Worm (Caenorhabditis elegans): ENCODE data around the gene fat-6.

fat-6 gene

DNA sequence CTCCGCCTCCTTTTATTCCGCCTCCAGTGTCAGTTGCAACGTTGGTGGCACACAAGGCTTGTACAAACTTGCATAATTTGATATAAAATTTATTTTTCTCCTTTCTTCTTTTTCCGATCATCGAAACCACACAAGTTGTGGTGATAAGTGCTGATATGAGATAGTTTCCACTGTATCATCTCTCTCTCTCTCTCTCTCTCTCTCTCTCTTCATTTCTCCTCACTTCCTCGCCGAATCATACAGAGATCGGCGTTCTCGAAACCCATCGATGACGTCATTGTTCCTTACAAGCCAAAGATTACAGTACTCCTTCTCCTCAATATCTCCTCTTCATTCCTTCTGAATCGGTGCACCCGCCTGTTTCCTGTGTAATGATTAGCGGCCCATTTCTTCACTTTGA lies 16.1 kb downstream of the fat-6 start, which contains the start of gene nhr-43:
Gene nhr-43, plus strand, starts transcription at position 233 of the 400 bp plus-strand sequence.
- TF ChIP-seq skn-1 (tag; optimal IDR thresholded peaks at IDR 0.05): no peak
- TF ChIP-seq jun-1 (tag; optimal IDR thresholded peaks at IDR 0.05): no peak
- TF ChIP-seq nhr-85 (tag): peak; percentile 72
- no peak for TF ChIP-seq swsn-7 (tag; optimal IDR thresholded peaks at IDR 0.05)
- peak in 2 of 6 experiments; percentile 8 to 30 for TF ChIP-seq elt-3 (tag; optimal IDR thresholded peaks at IDR 0.05)
- peak; percentile 62 for TF ChIP-seq blmp-1 (tag; optimal IDR thresholded peaks at IDR 0.05)
- TF ChIP-seq nhr-71 (tag; optimal IDR thresholded peaks at IDR 0.05): peak; percentile 48
- TF ChIP-seq nhr-20 (tag; optimal IDR thresholded peaks at IDR 0.05): peak; percentile 28

DNA sequence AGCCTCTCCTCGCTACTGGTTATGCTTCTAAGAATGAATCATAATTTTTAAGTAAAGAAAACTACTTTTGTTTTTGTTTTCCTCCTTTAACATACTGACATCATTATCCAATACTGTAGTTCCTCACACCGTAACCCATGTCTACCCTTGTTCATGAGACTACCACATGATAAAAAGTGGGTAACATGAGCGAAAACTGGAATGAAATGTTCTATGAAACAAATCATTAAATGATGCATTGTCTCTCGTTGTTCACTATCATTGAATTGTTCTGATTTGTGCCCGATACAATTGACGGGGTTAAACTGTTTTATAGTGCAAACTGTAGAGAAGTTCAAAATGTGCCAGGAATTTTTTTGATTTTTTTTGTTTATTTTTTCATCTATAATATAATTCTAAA lies 17.8 kb downstream of the fat-6 start:
- no peak for TF ChIP-seq efl-1 (optimal IDR thresholded peaks at IDR 0.05)
- TF ChIP-seq efl-1 (GFP tag; optimal IDR thresholded peaks at IDR 0.05 in 1 of 2): peak in 1 of 2 experiments; percentile 64
- peak; percentile 34 for TF ChIP-seq blmp-1 (tag; optimal IDR thresholded peaks at IDR 0.05)
- TF ChIP-seq elt-3 (tag; optimal IDR thresholded peaks at IDR 0.05): peak in 2 of 6 experiments; percentile 12 to 47
- TF ChIP-seq lin-14 (GFP tag; optimal IDR thresholded peaks at IDR 0.05): peak; percentile 33
- TF ChIP-seq nhr-20 (tag; optimal IDR thresholded peaks at IDR 0.05): peak; percentile 67
- peak in 1 of 2 experiments; percentile 41 for TF ChIP-seq lin-35 (GFP tag; optimal IDR thresholded peaks at IDR 0.05)
- no peak for TF ChIP-seq C04F5.9 (tag; optimal IDR thresholded peaks at IDR 0.05)
- TF ChIP-seq nhr-85 (tag): peak; percentile 76
- TF ChIP-seq snu-23 (GFP tag; optimal IDR thresholded peaks at IDR 0.05): peak; percentile 14
- no peak for TF ChIP-seq pqm-1 (tag; optimal IDR thresholded peaks at IDR 0.05)

DNA sequence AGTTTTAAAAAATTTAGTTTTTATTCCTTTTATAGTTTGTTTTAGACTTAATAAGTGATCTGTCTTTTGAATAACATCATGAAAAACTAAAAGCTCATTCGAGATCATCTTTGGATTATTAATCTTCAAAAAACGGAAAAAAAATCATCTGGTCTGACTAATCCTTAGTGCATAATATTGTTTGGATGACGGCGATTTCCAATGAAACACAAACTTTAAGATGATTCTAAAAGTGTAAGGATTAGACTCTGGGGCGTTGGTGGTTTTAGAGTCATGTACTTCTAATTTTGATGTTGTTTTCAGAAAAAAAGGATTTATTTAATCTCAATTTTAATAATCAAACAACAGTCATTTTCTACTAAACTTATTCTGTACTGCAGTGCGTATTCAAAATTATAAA lies 22.2 kb downstream of the fat-6 start:
- TF ChIP-seq sox-4 (tag; optimal IDR thresholded peaks at IDR 0.05) (peak; percentile 21), nhr-71 (tag; optimal IDR thresholded peaks at IDR 0.05) (peak; percentile 3), pax-3 (tag; optimal IDR thresholded peaks at IDR 0.05) (peak; percentile 6), tbx-2 (tag; optimal IDR thresholded peaks at IDR 0.05) (no peak), aha-1 (tag; optimal IDR thresholded peaks at IDR 0.05) (no peak), nhr-47 (tag; optimal IDR thresholded peaks at IDR 0.05) (peak; percentile 18), dsc-1 (tag; optimal IDR thresholded peaks at IDR 0.05) (peak; percentile 90)

DNA sequence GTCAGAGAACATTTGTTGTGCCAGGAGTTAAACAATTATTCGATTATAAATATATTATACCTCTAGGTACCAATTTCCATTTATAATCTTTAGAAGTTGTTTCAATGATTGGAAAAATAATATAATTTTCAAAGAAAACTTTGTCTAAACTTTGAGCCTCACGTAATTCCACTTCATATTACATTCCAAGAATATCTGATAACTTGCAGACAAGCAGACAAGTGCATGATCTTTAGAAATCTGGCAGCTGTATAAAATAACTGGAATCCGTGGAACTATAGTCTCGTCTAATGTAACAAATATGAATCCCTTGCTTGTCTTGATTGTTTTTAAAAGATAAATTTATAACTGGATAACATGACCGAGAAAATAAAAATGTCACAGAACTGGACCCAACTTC lies 22.9 kb downstream of the fat-6 start:
- TF ChIP-seq sptf-1 (tag; optimal IDR thresholded peaks at IDR 0.05) (no peak), efl-3 (GFP tag; optimal IDR thresholded peaks at IDR 0.05) (no peak), nhr-11 (tag; optimal IDR thresholded peaks at IDR 0.05) (peak; percentile 6), fkh-8 (tag; optimal IDR thresholded peaks at IDR 0.05) (peak; percentile 48), nhr-84 (tag; optimal IDR thresholded peaks at IDR 0.05) (no peak), vab-15 (tag; optimal IDR thresholded peaks at IDR 0.05) (no peak), nhr-90 (tag; optimal IDR thresholded peaks at IDR 0.05; ENCODE audit: poor library complexity) (no peak), dsc-1 (tag; optimal IDR thresholded peaks at IDR 0.05) (peak; percentile 51), F16B12.6 (tag; optimal IDR thresholded peaks at IDR 0.05) (no peak), rnt-1 (tag; optimal IDR thresholded peaks at IDR 0.05) (no peak), elt-2 (tag; optimal IDR thresholded peaks at IDR 0.05) (no peak), unc-130 (tag; optimal IDR thresholded peaks at IDR 0.05) (no peak), elt-3 (tag; optimal IDR thresholded peaks at IDR 0.05) (no peak), hlh-4 (tag; optimal IDR thresholded peaks at IDR 0.05) (peak; percentile 58), irx-1 (tag; optimal IDR thresholded peaks at IDR 0.05) (no peak), snu-23 (GFP tag; optimal IDR thresholded peaks at IDR 0.05) (no peak), nhr-20 (tag; optimal IDR thresholded peaks at IDR 0.05) (peak; percentile 44), unc-86 (tag; optimal IDR thresholded peaks at IDR 0.05) (no peak), zip-4 (GFP tag; optimal IDR thresholded peaks at IDR 0.05) (no peak)

DNA sequence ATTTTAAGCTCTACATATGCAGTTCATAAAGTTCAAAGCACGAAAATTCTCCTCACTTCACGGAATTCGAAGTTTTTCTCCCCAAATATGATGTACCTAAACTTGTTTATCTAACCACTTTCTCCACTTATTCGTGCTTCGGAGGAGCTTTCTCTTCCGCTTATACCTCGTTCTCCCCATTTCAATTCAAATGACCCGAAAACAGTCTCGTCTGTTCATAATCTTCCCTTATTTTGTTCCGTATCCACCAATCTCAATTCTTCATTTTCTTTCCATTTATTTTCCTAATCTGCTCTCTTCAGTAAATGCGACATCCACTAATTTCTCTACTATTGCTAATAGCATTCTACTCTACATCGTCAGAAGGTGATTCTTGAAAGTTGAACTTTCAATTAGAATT lies 30.2 kb downstream of the fat-6 start, which contains the start of gene let-653:
Gene let-653, plus strand, starts transcription at position 301 of the 400 bp plus-strand sequence.
- TF ChIP-seq nhr-90 (tag; optimal IDR thresholded peaks at IDR 0.05; ENCODE audit: poor library complexity) (no peak), dsc-1 (tag; optimal IDR thresholded peaks at IDR 0.05) (no peak), C34B4.2 (tag; optimal IDR thresholded peaks at IDR 0.05) (no peak), pax-3 (tag; optimal IDR thresholded peaks at IDR 0.05) (no peak), blmp-1 (tag; optimal IDR thresholded peaks at IDR 0.05) (peak; percentile 22), Y116A8C.19 (tag; optimal IDR thresholded peaks at IDR 0.05; ENCODE audit: borderline replicate concordance) (no peak)
